Worm (Caenorhabditis elegans): Measurements from ENCODE around the gene osm-6.

ce11 chrV:11945429-11945828 lies 18.2 kb upstream of the osm-6 start:
- no peak for TF ChIP-seq nhr-76 (tag; optimal IDR thresholded peaks at IDR 0.05)
- no peak for TF ChIP-seq nhr-43 (tag; optimal IDR thresholded peaks at IDR 0.05; ENCODE audit: poor library complexity, severe bottlenecking)
- TF ChIP-seq ama-1 (optimal IDR thresholded peaks at IDR 0.05) = no peak
- TF ChIP-seq lsy-12 (tag; optimal IDR thresholded peaks at IDR 0.05) = no peak
